Worm (Caenorhabditis elegans) whole organism, young adult: ENCODE measurements around the gene klp-11.

ENCODE experiments used
- D2030.7 ChIP-seq: fragments of 200-800 bp; sonication (Bioruptor generic); IDR thresholded peaks from 2 replicates; pipeline ENCODE4 v1.3.6; 2022; ENCODE audit warnings: missing genetic modification reagents, missing genetic modification characterization, missing compliant biosample characterization
- F39B2.1 ChIP-seq: fragments of 200-800 bp; sonication (Bioruptor generic); IDR thresholded peaks from 2 replicates; pipeline ENCODE4 v1.3.6; 2022; ENCODE audit warnings: missing genetic modification reagents, missing genetic modification characterization, missing compliant biosample characterization
- F49E8.2 ChIP-seq: sonication (generic microtip); optimal IDR thresholded peaks from 3 replicates; lab custom pipeline; 2017; ENCODE audit warnings: missing genetic modification characterization, mild to moderate bottlenecking, missing compliant biosample characterization, antibody characterized with exemption, moderate library complexity; ENCODE audit not compliant: insufficient read depth
- F55B11.4 ChIP-seq: sonication (generic microtip); optimal IDR thresholded peaks from 2 replicates; lab custom pipeline; 2016; ENCODE audit warnings: missing compliant biosample characterization, missing genetic modification characterization, borderline replicate concordance; ENCODE audit not compliant: insufficient read depth
- F57A8.1 ChIP-seq: fragments of 200-800 bp; sonication (Bioruptor generic); optimal IDR thresholded peaks from 2 replicates; lab custom pipeline; 2018; ENCODE audit warnings: mild to moderate bottlenecking, missing genetic modification characterization, moderate library complexity, missing compliant biosample characterization
- akir-1 ChIP-seq: fragments of 200-800 bp; sonication (Bioruptor generic); optimal IDR thresholded peaks from 2 replicates; lab custom pipeline; 2018; ENCODE audit warnings: mild to moderate bottlenecking, missing genetic modification characterization, moderate library complexity, missing compliant biosample characterization
- attf-5 ChIP-seq: fragments of 200-800 bp; sonication (Bioruptor generic); optimal IDR thresholded peaks from 2 replicates; lab custom pipeline; 2018; ENCODE audit warnings: mild to moderate bottlenecking, missing genetic modification characterization, missing compliant biosample characterization
- attf-6 ChIP-seq: fragments of 200-800 bp; sonication (Bioruptor generic); IDR thresholded peaks from 2 replicates; pipeline ENCODE4 v1.3.6; 2022; ENCODE audit warnings: missing genetic modification reagents, missing genetic modification characterization, missing compliant biosample characterization
- cebp-1 ChIP-seq, 2 experiments: fragments of 200-800 bp in 1 of 2; sonication (Bioruptor generic) in 1 of 2; sonication (generic microtip) in 1 of 2; IDR thresholded peaks in 1 of 2; optimal IDR thresholded peaks in 1 of 2; 2 replicates each; pipeline versions ENCODE4 v1.3.6 to Lab custom; 2017 to 2022; ENCODE audit warnings: missing compliant biosample characterization in 2 of 2, missing genetic modification characterization in 2 of 2, mild to moderate bottlenecking in 1 of 2, missing genetic modification reagents in 1 of 2, moderate library complexity in 1 of 2
- cebp-2 ChIP-seq: fragments of 200-800 bp; sonication (Bioruptor generic); IDR thresholded peaks from 2 replicates; pipeline ENCODE4 v1.3.6; 2022; ENCODE audit warnings: missing genetic modification characterization, missing compliant biosample characterization
- ceh-100 ChIP-seq: fragments of 200-800 bp; sonication (Bioruptor generic); IDR thresholded peaks from 2 replicates; pipeline ENCODE4 v1.3.6; 2022; ENCODE audit warnings: missing genetic modification reagents, missing genetic modification characterization, missing compliant biosample characterization
- ceh-40 ChIP-seq: fragments of 200-800 bp; sonication (Bioruptor generic); IDR thresholded peaks from 2 replicates; pipeline ENCODE4 v1.3.6; 2022; ENCODE audit warnings: missing genetic modification characterization, missing compliant biosample characterization
- ceh-58 ChIP-seq: fragments of 200-800 bp; sonication (Bioruptor generic); IDR thresholded peaks from 2 replicates; pipeline ENCODE4 v1.3.6; 2022; ENCODE audit warnings: missing genetic modification characterization, missing compliant biosample characterization
- die-1 ChIP-seq: sonication (generic microtip); optimal IDR thresholded peaks from 2 replicates; lab custom pipeline; 2016; ENCODE audit warnings: missing genotype, mild to moderate bottlenecking, missing genetic modification characterization, missing compliant biosample characterization
- dox-1 ChIP-seq: fragments of 200-800 bp; sonication (Bioruptor generic); IDR thresholded peaks from 2 replicates; pipeline ENCODE4 v1.3.6; 2022; ENCODE audit warnings: missing genetic modification reagents, missing genetic modification characterization, missing compliant biosample characterization
- dpff-1 ChIP-seq: sonication (generic microtip); optimal IDR thresholded peaks from 2 replicates; lab custom pipeline; 2017; ENCODE audit warnings: mild to moderate bottlenecking, missing genetic modification characterization, missing compliant biosample characterization
- dpl-1 ChIP-seq: fragments of 150-350 bp; optimal IDR thresholded peaks from 2 replicates; lab custom pipeline; 2014; ENCODE audit warnings: missing biosample characterization, missing genetic modification reagents, missing genetic modification characterization
- egl-18 ChIP-seq: fragments of 200-800 bp; sonication (Bioruptor generic); IDR thresholded peaks from 2 replicates; pipeline ENCODE4 v1.3.6; 2022; ENCODE audit warnings: missing genetic modification reagents, missing genetic modification characterization, missing compliant biosample characterization
- egrh-3 ChIP-seq: fragments of 200-800 bp; sonication (Bioruptor generic); IDR thresholded peaks from 2 replicates; pipeline ENCODE4 v1.3.6; 2022; ENCODE audit warnings: missing genetic modification reagents, missing genetic modification characterization, missing compliant biosample characterization
- ets-4 ChIP-seq: fragments of 200-800 bp; sonication (Bioruptor generic); optimal IDR thresholded peaks from 2 replicates; lab custom pipeline; 2018; ENCODE audit warnings: mild to moderate bottlenecking, missing genetic modification characterization, missing compliant biosample characterization
- gei-17 ChIP-seq: fragments of 200-800 bp; sonication (Bioruptor generic); optimal IDR thresholded peaks from 2 replicates; lab custom pipeline; 2018; ENCODE audit warnings: mild to moderate bottlenecking, missing genetic modification characterization, missing compliant biosample characterization
- hlh-26 ChIP-seq: fragments of 200-800 bp; sonication (Bioruptor generic); conservative IDR thresholded peaks from 2 replicates; pipeline ENCODE4 v1.3.6; 2022; ENCODE audit warnings: missing genetic modification reagents, missing genetic modification characterization, missing compliant biosample characterization
- hmg-1.2 ChIP-seq: fragments of 200-800 bp; sonication (Bioruptor generic); IDR thresholded peaks from 2 replicates; pipeline ENCODE4 v1.3.6; 2022; ENCODE audit warnings: missing genetic modification reagents, missing genetic modification characterization, missing compliant biosample characterization
- hmg-20 ChIP-seq: fragments of 200-800 bp; sonication (Bioruptor generic); IDR thresholded peaks from 2 replicates; pipeline ENCODE4 v1.3.6; 2022; ENCODE audit warnings: missing genetic modification reagents, missing genetic modification characterization, missing compliant biosample characterization
- let-526 ChIP-seq: fragments of 200-800 bp; sonication (Bioruptor generic); IDR thresholded peaks from 2 replicates; pipeline ENCODE4 v1.3.6; 2022; ENCODE audit warnings: missing genetic modification reagents, missing genetic modification characterization, missing compliant biosample characterization
- let-607 ChIP-seq, 2 experiments: fragments of 200-800 bp in 1 of 2; sonication (Bioruptor generic) in 1 of 2; sonication (generic microtip) in 1 of 2; optimal IDR thresholded peaks; 2 replicates each; lab custom pipeline; 2016 to 2018; ENCODE audit warnings: mild to moderate bottlenecking in 2 of 2, missing compliant biosample characterization in 2 of 2, missing genetic modification characterization in 2 of 2, moderate library complexity in 2 of 2, missing genotype in 1 of 2
- lin-26 ChIP-seq: fragments of 200-800 bp; sonication (Bioruptor generic); IDR thresholded peaks from 2 replicates; pipeline ENCODE4 v1.3.6; 2022; ENCODE audit warnings: missing genetic modification reagents, missing genetic modification characterization, missing compliant biosample characterization
- lin-54 ChIP-seq: fragments of 200-800 bp; sonication (Bioruptor generic); optimal IDR thresholded peaks from 2 replicates; lab custom pipeline; 2018; ENCODE audit warnings: mild to moderate bottlenecking, missing genetic modification characterization, missing compliant biosample characterization
- lir-1 ChIP-seq: fragments of 200-800 bp; sonication (Bioruptor generic); conservative IDR thresholded peaks from 2 replicates; pipeline ENCODE4 v1.3.6; 2022; ENCODE audit warnings: missing genetic modification reagents, missing genetic modification characterization, missing compliant biosample characterization
- lsl-1 ChIP-seq: fragments of 200-800 bp; sonication (Bioruptor generic); optimal IDR thresholded peaks from 2 replicates; lab custom pipeline; 2018; ENCODE audit warnings: mild to moderate bottlenecking, missing genetic modification characterization, moderate library complexity, missing compliant biosample characterization
- madf-3 ChIP-seq: fragments of 200-800 bp; sonication (Bioruptor generic); IDR thresholded peaks from 2 replicates; pipeline ENCODE4 v1.3.6; 2022; ENCODE audit warnings: missing genetic modification reagents, missing genetic modification characterization, missing compliant biosample characterization
- madf-8 ChIP-seq: fragments of 200-800 bp; sonication (Bioruptor generic); conservative IDR thresholded peaks from 2 replicates; pipeline ENCODE4 v1.3.6; 2022; ENCODE audit warnings: missing genetic modification reagents, missing genetic modification characterization, missing compliant biosample characterization
- mcd-1 ChIP-seq: fragments of 200-800 bp; sonication (Bioruptor generic); IDR thresholded peaks from 2 replicates; pipeline ENCODE4 v1.3.6; 2022; ENCODE audit warnings: missing genetic modification reagents, missing genetic modification characterization, missing compliant biosample characterization
- mxl-1 ChIP-seq: sonication (generic microtip); optimal IDR thresholded peaks from 2 replicates; lab custom pipeline; 2016; ENCODE audit warnings: missing genetic modification characterization, missing compliant biosample characterization
- nhr-80 ChIP-seq: sonication (generic microtip); optimal IDR thresholded peaks from 2 replicates; lab custom pipeline; 2016; ENCODE audit warnings: missing genetic modification characterization, missing compliant biosample characterization
- pha-4 ChIP-seq: fragments of 150-350 bp; sonication (generic microtip); optimal IDR thresholded peaks from 2 replicates; lab custom pipeline; 2014; ENCODE audit warnings: missing biosample characterization, missing genetic modification reagents, missing genetic modification characterization
- rcor-1 ChIP-seq: fragments of 200-800 bp; sonication (Bioruptor generic); IDR thresholded peaks from 2 replicates; pipeline ENCODE4 v1.3.6; 2022; ENCODE audit warnings: missing genetic modification reagents, missing genetic modification characterization, missing compliant biosample characterization
- rpc-1 ChIP-seq, 2 experiments: fragments of 150-350 bp in 1 of 2; sonication (generic microtip) in 1 of 2; optimal IDR thresholded peaks; 2 replicates each; lab custom pipeline; 2014 to 2018; ENCODE audit warnings: missing biosample characterization in 1 of 2, missing genetic modification characterization in 1 of 2, missing genetic modification reagents in 1 of 2, missing genotype in 1 of 2
- snpc-1.3 ChIP-seq: sonication (generic microtip); optimal IDR thresholded peaks from 2 replicates; lab custom pipeline; 2017; ENCODE audit warnings: missing genetic modification characterization, mild to moderate bottlenecking, missing compliant biosample characterization, antibody characterized with exemption, moderate library complexity, missing genotype, missing genetic modification reagents; ENCODE audit not compliant: insufficient read depth
- snpc-4 ChIP-seq, 5 experiments: fragments of 150-350 bp in 1 of 5; sonication (generic microtip) in 4 of 5; optimal IDR thresholded peaks; 2 replicates each; lab custom pipeline; 2014 to 2018; ENCODE audit warnings: missing genetic modification characterization in 5 of 5, missing biosample characterization in 3 of 5, antibody characterized with exemption in 2 of 5, mild to moderate bottlenecking in 2 of 5, missing compliant biosample characterization in 2 of 5, missing genotype in 2 of 5, moderate library complexity in 2 of 5, missing genetic modification reagents in 1 of 5
- unc-130 ChIP-seq: sonication (generic microtip); optimal IDR thresholded peaks from 2 replicates; lab custom pipeline; 2016; ENCODE audit warnings: missing genetic modification reagents, missing genetic modification characterization, missing compliant biosample characterization
- zim-3 ChIP-seq: sonication (generic microtip); optimal IDR thresholded peaks from 2 replicates; lab custom pipeline; 2017; ENCODE audit warnings: mild to moderate bottlenecking, missing genetic modification characterization, moderate library complexity, missing compliant biosample characterization
- ztf-18 ChIP-seq: sonication (generic microtip); optimal IDR thresholded peaks from 2 replicates; lab custom pipeline; 2016; ENCODE audit warnings: missing genotype, mild to moderate bottlenecking, missing genetic modification characterization, missing compliant biosample characterization
- ztf-25 ChIP-seq: fragments of 200-800 bp; sonication (Bioruptor generic); IDR thresholded peaks from 2 replicates; pipeline ENCODE4 v1.3.6; 2022; ENCODE audit warnings: missing genetic modification reagents, missing genetic modification characterization, missing compliant biosample characterization
- ztf-3 ChIP-seq: fragments of 200-800 bp; sonication (Bioruptor generic); optimal IDR thresholded peaks from 2 replicates; lab custom pipeline; 2018; ENCODE audit warnings: mild to moderate bottlenecking, missing genetic modification characterization, missing compliant biosample characterization

Gene klp-11

ce11 chrIV:8794895-8795665 lies 33.2 kb upstream of the klp-11 start (continued):
- no peak for TF ChIP-seq lsl-1 (GFP tag; lab: Kevin White, UChicago)
- TF ChIP-seq lin-54 (GFP tag; lab: Kevin White, UChicago) = peak; percentile 57
- peak; percentile 22; the same call in 1 of the 2 replicates for TF ChIP-seq hmg-20 (GFP tag; lab: Robert Waterston, UW)
- TF ChIP-seq rcor-1 (GFP tag; lab: Robert Waterston, UW) = peak; percentile 22; the same call in 1 of the 2 replicates
- peak; percentile 19 for TF ChIP-seq ztf-3 (GFP tag; lab: Kevin White, UChicago)
- no peak for TF ChIP-seq F57A8.1 (GFP tag; lab: Kevin White, UChicago)
- no peak for TF ChIP-seq rpc-1 (optimal IDR thresholded peaks at IDR 0.05; lab: Kevin White, UChicago)
- TF ChIP-seq rpc-1 (tag; optimal IDR thresholded peaks at IDR 0.05; lab: Kevin White, UChicago) = no peak
- peak; percentile 83 for TF ChIP-seq lin-26 (GFP tag; lab: Robert Waterston, UW)
- no peak for TF ChIP-seq dpff-1 (tag; lab: Kevin White, UChicago)
- no peak for TF ChIP-seq D2030.7 (GFP tag; lab: Robert Waterston, UW)
- no peak for TF ChIP-seq F49E8.2 (tag; lab: Kevin White, UChicago)
- TF ChIP-seq zim-3 (tag; lab: Kevin White, UChicago) = no peak
- TF ChIP-seq ceh-100 = no peak
- peak; percentile 70 to 80 for TF ChIP-seq let-607 (tag; optimal IDR thresholded peaks at IDR 0.05; lab: Kevin White, UChicago)
- no peak for TF ChIP-seq snpc-1.3 (tag; lab: Kevin White, UChicago)
- TF ChIP-seq ceh-40 (GFP tag; lab: Robert Waterston, UW) = no peak
- TF ChIP-seq mcd-1 (GFP tag; lab: Robert Waterston, UW) = peak; percentile 81
- TF ChIP-seq attf-5 = peak; percentile 94
- 0 out of 2 replicates have a peak, but pooled peaks have one; percentile 57 for TF ChIP-seq let-526 (GFP tag; lab: Robert Waterston, UW)
- TF ChIP-seq F55B11.4 (tag; lab: Kevin White, UChicago) = no peak
- no peak for TF ChIP-seq cebp-2 (GFP tag; lab: Robert Waterston, UW)
- no peak for TF ChIP-seq attf-6 (GFP tag; lab: Robert Waterston, UW)
- no peak for TF ChIP-seq pha-4
- no peak for TF ChIP-seq ceh-58 (GFP tag; lab: Robert Waterston, UW)
- TF ChIP-seq snpc-4 (GFP tag; optimal IDR thresholded peaks at IDR 0.05; lab: Kevin White, UChicago) = peak; percentile 36
- peak; percentile 1 to 71 (median 68) for TF ChIP-seq snpc-4 (tag; optimal IDR thresholded peaks at IDR 0.05; lab: Kevin White, UChicago)
- peak; percentile 94 for TF ChIP-seq dox-1 (GFP tag; lab: Robert Waterston, UW)
- peak; percentile 76 for TF ChIP-seq gei-17 (GFP tag; lab: Kevin White, UChicago)
- peak; percentile 92 for TF ChIP-seq ets-4 (GFP tag; lab: Kevin White, UChicago)
- TF ChIP-seq madf-8 (GFP tag; lab: Robert Waterston, UW) = no peak
- peak; percentile 59 for TF ChIP-seq ztf-18 (tag; lab: Kevin White, UChicago)
- TF ChIP-seq die-1 (tag; lab: Kevin White, UChicago) = peak; percentile 66
- peak; percentile 49; the same call in 1 of the 2 replicates for TF ChIP-seq cebp-1 (GFP tag; IDR thresholded peaks at IDR 0.05; lab: Robert Waterston, UW)
- TF ChIP-seq cebp-1 (tag; optimal IDR thresholded peaks at IDR 0.05; lab: Kevin White, UChicago) = peak; percentile 94
- TF ChIP-seq dpl-1 (GFP tag; lab: Kevin White, UChicago) = no peak
- TF ChIP-seq unc-130 (GFP tag; lab: Kevin White, UChicago) = no peak
- peak; percentile 99 for TF ChIP-seq egrh-3 (GFP tag; lab: Robert Waterston, UW)
- no peak for TF ChIP-seq hlh-26 (GFP tag; lab: Robert Waterston, UW)
- TF ChIP-seq egl-18 (GFP tag; lab: Robert Waterston, UW) = 0 out of 2 replicates have a peak, but pooled peaks have one; percentile 4
- TF ChIP-seq akir-1 (GFP tag; lab: Kevin White, UChicago) = no peak
- TF ChIP-seq madf-3 (GFP tag; lab: Robert Waterston, UW) = no peak
- no peak for TF ChIP-seq ztf-25 (GFP tag; lab: Robert Waterston, UW)
- peak; percentile 77 for TF ChIP-seq hmg-1.2 (GFP tag; lab: Robert Waterston, UW)
- TF ChIP-seq mxl-1 (tag; lab: Kevin White, UChicago) = no peak
- peak; percentile 59; the same call in 1 of the 2 replicates for TF ChIP-seq lir-1 (GFP tag; lab: Robert Waterston, UW)
- no peak for TF ChIP-seq F39B2.1
- TF ChIP-seq nhr-80 (tag; lab: Kevin White, UChicago) = peak; percentile 100
